Worm (Caenorhabditis elegans) whole organism, L2 larva: ENCODE results near the gene C08B11.9.

Experiments used
- egl-27 ChIP-seq: sonication (generic microtip); optimal IDR thresholded peaks from 3 replicates; lab custom pipeline; 2017; ENCODE audit warnings: missing biosample characterization, missing genetic modification reagents, missing genetic modification characterization
- elt-3 ChIP-seq: sonication (generic microtip); optimal IDR thresholded peaks from 2 replicates; lab custom pipeline; 2017; ENCODE audit warnings: missing biosample characterization, missing genetic modification characterization
- lin-39 ChIP-seq: fragments of 150-350 bp; optimal IDR thresholded peaks from 2 replicates; lab custom pipeline; 2014; ENCODE audit warnings: missing biosample characterization, missing genetic modification reagents, missing genetic modification characterization
- lsy-2 ChIP-seq, 2 experiments: fragments of 150-350 bp in 1 of 2; sonication (generic microtip) in 1 of 2; optimal IDR thresholded peaks; 2 replicates each; lab custom pipeline; 2014 to 2017; ENCODE audit warnings: missing biosample characterization in 2 of 2, missing genetic modification characterization in 2 of 2
- nhr-10 ChIP-seq: sonication (generic microtip); optimal IDR thresholded peaks from 2 replicates; lab custom pipeline; 2017; ENCODE audit warnings: missing biosample characterization, missing genetic modification characterization
- nhr-25 ChIP-seq: fragments of 150-350 bp; sonication (generic microtip); optimal IDR thresholded peaks from 3 replicates; lab custom pipeline; 2014; ENCODE audit warnings: missing biosample characterization, missing genetic modification characterization
- nhr-6 ChIP-seq: fragments of 150-350 bp; optimal IDR thresholded peaks from 2 replicates; lab custom pipeline; 2014; ENCODE audit warnings: missing biosample characterization, missing genetic modification characterization
- ztf-11 ChIP-seq: sonication (generic microtip); optimal IDR thresholded peaks from 2 replicates; lab custom pipeline; 2017; ENCODE audit warnings: missing biosample characterization, missing genetic modification characterization

ce11 chrII:8059532-8059931 is 21.6 kb upstream of the C08B11.9 start:
- TF ChIP-seq elt-3 (tag; lab: Kevin White, UChicago) (no peak), nhr-6 (tag; lab: Kevin White, UChicago) (no peak), lsy-2 (tag; optimal IDR thresholded peaks at IDR 0.05; lab: Kevin White, UChicago) (no peak), ztf-11 (tag; lab: Kevin White, UChicago) (no peak), nhr-10 (tag; lab: Kevin White, UChicago) (no peak), egl-27 (tag; lab: Kevin White, UChicago) (no peak), lin-39 (tag; lab: Kevin White, UChicago) (no peak), nhr-25 (tag; lab: Kevin White, UChicago) (no peak)
